Worm (Caenorhabditis elegans): Measurements from ENCODE around the gene C29F3.3.

ce11 chrV:15367770-15368169, 20.6 kb upstream of the C29F3.3 start:
- TF ChIP-seq tbx-9 (tag; optimal IDR thresholded peaks at IDR 0.05; ENCODE audit: borderline replicate concordance): no peak
- no peak for TF ChIP-seq hsf-1 (GFP tag; IDR thresholded peaks at IDR 0.05)
- TF ChIP-seq Y53F4B.3 (GFP tag; IDR thresholded peaks at IDR 0.05): no peak
- TF ChIP-seq pha-4 (tag; optimal IDR thresholded peaks at IDR 0.05): no peak
- no peak for TF ChIP-seq cebp-2 (GFP tag; IDR thresholded peaks at IDR 0.05)
- TF ChIP-seq nhr-80 (tag; optimal IDR thresholded peaks at IDR 0.05): no peak
- TF ChIP-seq akir-1 (GFP tag; optimal IDR thresholded peaks at IDR 0.05): no peak
- no peak for TF ChIP-seq lin-35 (GFP tag; optimal IDR thresholded peaks at IDR 0.05)
- no peak for TF ChIP-seq lsy-27 (tag; optimal IDR thresholded peaks at IDR 0.05; ENCODE audit: borderline replicate concordance, insufficient read depth)
- no peak for TF ChIP-seq bed-2 (GFP tag; IDR thresholded peaks at IDR 0.05)
- TF ChIP-seq egl-18 (GFP tag; IDR thresholded peaks at IDR 0.05): no peak

Data from whole organism, young adult.